Worm (Caenorhabditis elegans): Measurements from ENCODE around the gene W06G6.11.

Gene W06G6.11

ce11 chrV:16682886-16683285 lies 33.8 kb upstream of the W06G6.11 start, which contains the start of gene srw-36:
Gene srw-36 (plus strand): TSS chrV:16683186.
- no peak for TF ChIP-seq M03D4.4 (tag; optimal IDR thresholded peaks at IDR 0.05)
- no peak for TF ChIP-seq unc-120 (tag; optimal IDR thresholded peaks at IDR 0.05; ENCODE audit: poor library complexity, severe bottlenecking)
- TF ChIP-seq cnd-1 (tag; optimal IDR thresholded peaks at IDR 0.05) = no peak
- TF ChIP-seq bed-3 (GFP tag; optimal IDR thresholded peaks at IDR 0.05) = no peak
- TF ChIP-seq ceh-39 (tag; optimal IDR thresholded peaks at IDR 0.05) = no peak
- no peak for TF ChIP-seq nhr-12 (tag; optimal IDR thresholded peaks at IDR 0.05)
- TF ChIP-seq sem-2 (GFP tag; optimal IDR thresholded peaks at IDR 0.05) = no peak
- TF ChIP-seq elt-1 (tag; optimal IDR thresholded peaks at IDR 0.05; ENCODE audit: borderline replicate concordance, insufficient read depth) = no peak
- TF ChIP-seq pha-4 (tag; optimal IDR thresholded peaks at IDR 0.05) = no peak
- TF ChIP-seq unc-39 (tag; optimal IDR thresholded peaks at IDR 0.05) = no peak
- no peak for TF ChIP-seq nhr-2 (tag; optimal IDR thresholded peaks at IDR 0.05)
- no peak for TF ChIP-seq ztf-11 (tag; optimal IDR thresholded peaks at IDR 0.05)
- no peak for TF ChIP-seq nhr-28 (tag; optimal IDR thresholded peaks at IDR 0.05)
- TF ChIP-seq blmp-1 (tag; optimal IDR thresholded peaks at IDR 0.05) = no peak
- TF ChIP-seq lin-13 (tag; optimal IDR thresholded peaks at IDR 0.05) = no peak
- no peak for TF ChIP-seq mab-5 (tag; optimal IDR thresholded peaks at IDR 0.05)
- no peak for TF ChIP-seq ces-1 (GFP tag; optimal IDR thresholded peaks at IDR 0.05)
- TF ChIP-seq ham-2 (GFP tag; optimal IDR thresholded peaks at IDR 0.05) = no peak
- TF ChIP-seq zip-8 (tag; optimal IDR thresholded peaks at IDR 0.05) = no peak

- no peak for TF ChIP-seq sptf-1 (tag; optimal IDR thresholded peaks at IDR 0.05)
- TF ChIP-seq lin-32 (GFP tag; optimal IDR thresholded peaks at IDR 0.05) = no peak
- no peak for TF ChIP-seq bed-3 (GFP tag; optimal IDR thresholded peaks at IDR 0.05)
- TF ChIP-seq drap-1 (GFP tag; optimal IDR thresholded peaks at IDR 0.05) = no peak
- no peak for TF ChIP-seq flh-1 (GFP tag; optimal IDR thresholded peaks at IDR 0.05)
- TF ChIP-seq ceh-39 (tag; optimal IDR thresholded peaks at IDR 0.05) = no peak
- no peak for TF ChIP-seq mls-2 (tag; optimal IDR thresholded peaks at IDR 0.05)
- TF ChIP-seq sem-2 (GFP tag; optimal IDR thresholded peaks at IDR 0.05) = no peak
These were observed 30.9 kb upstream of the W06G6.11 start, which contains the start of gene srw-44 for ce11 chrV:16679981-16680380. Gene srw-44 (plus strand): TSS chrV:16680281.

- TF ChIP-seq ztf-11 (tag; optimal IDR thresholded peaks at IDR 0.05) (no peak), nhr-28 (tag; optimal IDR thresholded peaks at IDR 0.05) (no peak), unc-120 (tag; optimal IDR thresholded peaks at IDR 0.05; ENCODE audit: poor library complexity, severe bottlenecking) (no peak), unc-39 (tag; optimal IDR thresholded peaks at IDR 0.05) (no peak), M03D4.4 (tag; optimal IDR thresholded peaks at IDR 0.05) (no peak), elt-1 (tag; optimal IDR thresholded peaks at IDR 0.05; ENCODE audit: borderline replicate concordance, insufficient read depth) (no peak), ceh-43 (GFP tag; optimal IDR thresholded peaks at IDR 0.05) (no peak), nhr-76 (tag; optimal IDR thresholded peaks at IDR 0.05) (no peak), cnd-1 (tag; optimal IDR thresholded peaks at IDR 0.05) (no peak), bed-3 (GFP tag; optimal IDR thresholded peaks at IDR 0.05) (no peak), ceh-83 (GFP tag; optimal IDR thresholded peaks at IDR 0.05) (no peak), snpc-4 (tag; optimal IDR thresholded peaks at IDR 0.05) (no peak), ceh-39 (tag; optimal IDR thresholded peaks at IDR 0.05) (no peak), lin-13 (tag; optimal IDR thresholded peaks at IDR 0.05) (no peak), sem-2 (GFP tag; optimal IDR thresholded peaks at IDR 0.05) (no peak), nhr-12 (tag; optimal IDR thresholded peaks at IDR 0.05) (no peak), hlh-1 (tag; optimal IDR thresholded peaks at IDR 0.05) (no peak), mls-2 (tag; optimal IDR thresholded peaks at IDR 0.05) (no peak)
These were observed 30.1 kb upstream of the W06G6.11 start, which contains the start of gene srz-103 for ce11 chrV:16679237-16679636. Gene srz-103 (minus strand): TSS chrV:16679337.

ce11 chrV:16675553-16675952 lies 26.5 kb upstream of the W06G6.11 start, which contains the start of gene srz-1:
Gene srz-1 (plus strand): TSS chrV:16675853.
- no peak for TF ChIP-seq blmp-1 (tag; optimal IDR thresholded peaks at IDR 0.05)
- TF ChIP-seq zip-8 (tag; optimal IDR thresholded peaks at IDR 0.05) = no peak
- TF ChIP-seq M03D4.4 (tag; optimal IDR thresholded peaks at IDR 0.05) = no peak
- no peak for TF ChIP-seq cnd-1 (tag; optimal IDR thresholded peaks at IDR 0.05)
- TF ChIP-seq nhr-2 (tag; optimal IDR thresholded peaks at IDR 0.05) = no peak
- TF ChIP-seq mls-2 (tag; optimal IDR thresholded peaks at IDR 0.05) = no peak
- TF ChIP-seq unc-62 (GFP tag; optimal IDR thresholded peaks at IDR 0.05) = no peak
- TF ChIP-seq unc-120 (tag; optimal IDR thresholded peaks at IDR 0.05; ENCODE audit: poor library complexity, severe bottlenecking) = no peak
- TF ChIP-seq elt-3 (tag; optimal IDR thresholded peaks at IDR 0.05) = no peak
- no peak for TF ChIP-seq lin-32 (GFP tag; optimal IDR thresholded peaks at IDR 0.05)
- no peak for TF ChIP-seq sem-2 (GFP tag; optimal IDR thresholded peaks at IDR 0.05)
- no peak for TF ChIP-seq nhr-237 (tag; optimal IDR thresholded peaks at IDR 0.05)
- no peak for TF ChIP-seq ham-2 (GFP tag; optimal IDR thresholded peaks at IDR 0.05)
- TF ChIP-seq sptf-1 (tag; optimal IDR thresholded peaks at IDR 0.05) = no peak

Measured in whole organism, mixed stage, embryonic.